Worm (Caenorhabditis elegans): Measurements from ENCODE around the gene H04M03.11.

- TF ChIP-seq T22C8.4 (GFP tag; IDR thresholded peaks at IDR 0.05) = no peak
- TF ChIP-seq flt-1 (GFP tag; IDR thresholded peaks at IDR 0.05) = no peak
- no peak for TF ChIP-seq med-1 (GFP tag; optimal IDR thresholded peaks at IDR 0.05; ENCODE audit: insufficient read depth)
- no peak for TF ChIP-seq tab-1 (GFP tag; IDR thresholded peaks at IDR 0.05)
- TF ChIP-seq cog-1 (tag; optimal IDR thresholded peaks at IDR 0.05) = no peak
- no peak for TF ChIP-seq ref-1 (GFP tag; conservative IDR thresholded peaks at IDR 0.05)
- TF ChIP-seq ztf-23 (GFP tag; IDR thresholded peaks at IDR 0.05) = no peak
- no peak for TF ChIP-seq klf-2 (GFP tag; conservative IDR thresholded peaks at IDR 0.05)
Measured at ce11 chrIV:5847986-5848707, 36.3 kb downstream of the H04M03.11 start, which contains the start of gene sams-3.
